Worm (Caenorhabditis elegans) whole organism, L4 larva: ENCODE measurements around the gene F49A5.10.

Experiments
- F49E8.2 ChIP-seq: sonication (generic microtip); optimal IDR thresholded peaks from 2 replicates; lab custom pipeline; 2016; ENCODE audit warnings: missing compliant biosample characterization, mild to moderate bottlenecking, missing genetic modification characterization, borderline replicate concordance
- aly-2 ChIP-seq: sonication (generic microtip); optimal IDR thresholded peaks from 2 replicates; lab custom pipeline; 2018; ENCODE audit warnings: missing biosample characterization, missing genetic modification characterization
- ceh-44 ChIP-seq: fragments of 200-800 bp; sonication (Bioruptor generic); IDR thresholded peaks from 2 replicates; pipeline ENCODE4 v1.3.6; 2022; ENCODE audit warnings: missing genetic modification reagents, missing genetic modification characterization, missing compliant biosample characterization
- daf-12 ChIP-seq: fragments of 150-350 bp; optimal IDR thresholded peaks from 2 replicates; lab custom pipeline; 2014; ENCODE audit warnings: missing biosample characterization, missing genetic modification reagents, missing genetic modification characterization
- jun-1 ChIP-seq: fragments of 150-350 bp; optimal IDR thresholded peaks from 2 replicates; lab custom pipeline; 2014; ENCODE audit warnings: missing biosample characterization, missing genetic modification reagents, missing genetic modification characterization
- mep-1 ChIP-seq: fragments of 150-350 bp; sonication (generic microtip); optimal IDR thresholded peaks from 3 replicates; lab custom pipeline; 2014; ENCODE audit warnings: missing biosample characterization, missing genetic modification characterization
- nhr-25 ChIP-seq: sonication (generic microtip); optimal IDR thresholded peaks from 2 replicates; lab custom pipeline; 2017; ENCODE audit warnings: missing genetic modification characterization, mild to moderate bottlenecking, missing compliant biosample characterization, antibody characterized with exemption, moderate library complexity, borderline replicate concordance; ENCODE audit not compliant: insufficient read depth
- nhr-76 ChIP-seq: fragments of 150-350 bp; optimal IDR thresholded peaks from 2 replicates; lab custom pipeline; 2014; ENCODE audit warnings: missing biosample characterization, missing genetic modification characterization
- nhr-77 ChIP-seq: fragments of 150-350 bp; optimal IDR thresholded peaks from 2 replicates; lab custom pipeline; 2014; ENCODE audit warnings: missing biosample characterization, missing genetic modification characterization
- pqm-1 ChIP-seq: sonication (generic microtip); optimal IDR thresholded peaks from 2 replicates; lab custom pipeline; 2017; ENCODE audit warnings: missing biosample characterization, missing genetic modification characterization
- snpc-4 ChIP-seq: fragments of 150-350 bp; optimal IDR thresholded peaks from 2 replicates; lab custom pipeline; 2014; ENCODE audit warnings: missing biosample characterization, missing genetic modification characterization
- ztf-11 ChIP-seq: fragments of 150-350 bp; optimal IDR thresholded peaks from 2 replicates; lab custom pipeline; 2014; ENCODE audit warnings: missing biosample characterization, missing genetic modification characterization

DNA sequence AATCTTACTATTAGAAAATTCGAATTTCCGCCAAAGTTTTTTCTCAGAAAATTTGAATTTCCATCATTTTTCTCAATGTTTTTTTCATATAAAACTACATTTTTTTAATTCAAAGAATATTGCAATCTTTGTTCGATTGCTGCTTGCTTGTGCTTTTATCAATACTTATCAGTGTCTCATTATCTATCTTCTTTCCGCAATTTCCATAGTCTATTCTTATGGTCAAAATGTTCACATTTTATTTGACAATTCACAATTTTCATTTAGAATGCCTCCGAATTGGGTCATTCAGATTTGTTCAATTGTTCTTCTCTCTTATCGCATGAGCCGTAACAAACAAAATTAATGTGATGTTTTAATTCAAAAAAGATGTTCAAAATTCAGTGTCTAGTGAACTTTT is 36.2 kb downstream of the F49A5.10 start:
- no peak for TF ChIP-seq jun-1
- TF ChIP-seq nhr-76 (tag; lab: Kevin White, UChicago) = no peak
- TF ChIP-seq nhr-25 (tag; lab: Kevin White, UChicago) = no peak
- TF ChIP-seq snpc-4 (tag; lab: Kevin White, UChicago) = no peak
- no peak for TF ChIP-seq aly-2 (tag; lab: Kevin White, UChicago)
- TF ChIP-seq mep-1 (tag; lab: Kevin White, UChicago) = no peak
- no peak for TF ChIP-seq nhr-77 (tag; lab: Kevin White, UChicago)
- no peak for TF ChIP-seq F49E8.2 (tag; lab: Kevin White, UChicago)
- peak; percentile 69 for TF ChIP-seq pqm-1 (tag; lab: Kevin White, UChicago)
- no peak for TF ChIP-seq ceh-44
- no peak for TF ChIP-seq daf-12 (tag; lab: Kevin White, UChicago)
- no peak for TF ChIP-seq ztf-11 (tag; lab: Kevin White, UChicago)
